Worm (Caenorhabditis elegans) whole organism, L4/young adult: ENCODE data around the gene C17C3.3.

Experiments used
- dao-5 ChIP-seq: sonication (generic microtip); optimal IDR thresholded peaks from 2 replicates; lab custom pipeline; 2016; ENCODE audit warnings: missing genotype, missing genetic modification characterization, moderate library complexity, missing compliant biosample characterization
- him-1 ChIP-seq: sonication (generic microtip); optimal IDR thresholded peaks from 2 replicates; lab custom pipeline; 2016; ENCODE audit warnings: missing genotype, missing genetic modification reagents, missing genetic modification characterization, missing compliant biosample characterization

DNA sequence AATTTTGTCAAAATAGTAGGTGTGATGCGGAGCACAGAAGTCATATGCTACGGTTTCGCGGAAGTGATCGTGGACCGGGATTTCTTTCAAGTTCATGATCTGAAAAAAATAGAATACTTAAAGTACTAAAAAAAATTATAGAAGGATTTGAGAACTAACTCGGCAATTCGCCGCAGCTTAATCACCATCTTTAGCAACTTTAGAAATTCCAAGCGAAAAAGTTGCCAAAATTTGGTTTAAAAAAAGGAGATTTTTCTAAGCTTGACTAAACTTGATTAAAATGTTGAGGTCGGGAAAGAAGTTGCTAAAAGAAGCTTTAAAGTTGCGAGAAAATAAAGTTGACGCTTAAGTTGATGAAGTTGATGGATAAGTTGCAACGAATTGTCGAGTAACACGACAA lies 43.9 kb upstream of the C17C3.3 start, which contains the start of gene ZK177.9:
- TF ChIP-seq dao-5 (no peak), him-1 (tag; lab: Kevin White, UChicago) (no peak)
